Fruit fly (Drosophila melanogaster) whole organism, embryonic: Measurements from ENCODE around the gene Wee1.

Experiments
- CG2712 ChIP-seq: fragments of 200-800 bp; optimal IDR thresholded peaks from 3 replicates; lab custom pipeline; 2019; ENCODE audit warnings: missing biosample characterization, mild to moderate bottlenecking, missing genetic modification characterization, moderate library complexity
- CG7928 ChIP-seq: fragments of 200-800 bp; sonication (Bioruptor generic); optimal IDR thresholded peaks from 2 replicates; lab custom pipeline; 2017; ENCODE audit warnings: missing biosample characterization, mild to moderate bottlenecking, missing genetic modification characterization
- CG9932 ChIP-seq: fragments of 200-800 bp; sonication (Bioruptor generic); IDR thresholded peaks from 2 replicates; pipeline ENCODE4 v1.3.6; 2022; ENCODE audit warnings: missing biosample characterization, missing genetic modification characterization
- lbe ChIP-seq: fragments of 200-800 bp; sonication (Bioruptor generic); optimal IDR thresholded peaks from 2 replicates; lab custom pipeline; 2016; ENCODE audit warnings: missing biosample characterization, mild to moderate bottlenecking, missing genetic modification characterization

DNA sequence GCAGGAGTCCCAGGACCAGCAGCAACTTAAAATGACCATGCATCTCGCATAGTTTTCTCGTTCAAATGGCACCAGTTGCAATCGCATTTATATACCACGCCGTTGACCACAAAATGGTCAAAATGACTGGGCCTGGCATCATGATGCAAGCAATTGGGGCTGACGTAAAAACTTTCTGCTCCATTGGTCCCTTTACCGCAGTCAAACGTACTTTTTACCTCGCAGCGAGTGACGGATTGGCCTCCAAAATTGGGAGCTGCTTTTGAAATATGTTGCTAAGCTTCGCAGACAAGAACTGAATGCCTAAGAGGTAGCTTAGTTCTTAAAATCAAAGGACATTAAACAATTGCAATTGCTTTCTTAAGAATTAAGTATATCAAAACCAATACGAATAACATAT lies 2.4 kb upstream of the Wee1 start, which contains the start of gene CG32829:
- TF ChIP-seq CG9932 (no peak), CG7928 (GFP tag; lab: Kevin White, UChicago) (no peak), lbe (GFP tag; lab: Kevin White, UChicago) (no peak), CG2712 (tag; lab: Kevin White, UChicago) (no peak)
